Worm (Caenorhabditis elegans) whole organism, L2 larva: Measurements from ENCODE around the gene pqn-75.

Experiments
- F13H6.1 ChIP-seq: sonication (generic microtip); optimal IDR thresholded peaks from 2 replicates; lab custom pipeline; 2016; ENCODE audit warnings: missing genetic modification characterization, missing compliant biosample characterization
- ZK546.5 ChIP-seq: sonication (generic microtip); optimal IDR thresholded peaks from 2 replicates; lab custom pipeline; 2017; ENCODE audit warnings: missing biosample characterization, missing genetic modification characterization
- elt-1 ChIP-seq: fragments of 150-350 bp; optimal IDR thresholded peaks from 2 replicates; lab custom pipeline; 2014; ENCODE audit warnings: missing biosample characterization, missing genetic modification characterization
- nhr-21 ChIP-seq: fragments of 150-350 bp; optimal IDR thresholded peaks from 2 replicates; lab custom pipeline; 2014; ENCODE audit warnings: missing biosample characterization, missing genetic modification characterization
- nhr-237 ChIP-seq: fragments of 150-350 bp; optimal IDR thresholded peaks from 2 replicates; lab custom pipeline; 2014; ENCODE audit warnings: missing biosample characterization, missing genetic modification characterization
- nhr-77 ChIP-seq: fragments of 150-350 bp; optimal IDR thresholded peaks from 2 replicates; lab custom pipeline; 2014; ENCODE audit warnings: missing biosample characterization, missing genetic modification characterization
- snpc-4 ChIP-seq: fragments of 150-350 bp; optimal IDR thresholded peaks from 2 replicates; lab custom pipeline; 2014; ENCODE audit warnings: missing biosample characterization, missing genetic modification characterization
- unc-55 ChIP-seq: fragments of 150-350 bp; sonication (generic microtip); optimal IDR thresholded peaks from 3 replicates; lab custom pipeline; 2014; ENCODE audit warnings: missing biosample characterization, missing genetic modification reagents, missing genetic modification characterization

ce11 chrIV:4085022-4085421, 12.9 kb downstream of the pqn-75 start:
- no peak for TF ChIP-seq unc-55 (GFP tag; lab: Kevin White, UChicago)
- TF ChIP-seq nhr-77 (tag; lab: Kevin White, UChicago): no peak
- TF ChIP-seq F13H6.1 (tag; lab: Kevin White, UChicago): no peak
- TF ChIP-seq nhr-21 (tag; lab: Kevin White, UChicago): no peak
- no peak for TF ChIP-seq nhr-237 (tag; lab: Kevin White, UChicago)
- TF ChIP-seq elt-1 (tag; lab: Kevin White, UChicago): no peak
- no peak for TF ChIP-seq ZK546.5 (tag; lab: Kevin White, UChicago)
- no peak for TF ChIP-seq snpc-4 (tag; lab: Kevin White, UChicago)
